Worm (Caenorhabditis elegans) whole organism, late embryonic: ENCODE measurements around the gene col-43.

Experiments
- F13H6.1 ChIP-seq: sonication (generic microtip); optimal IDR thresholded peaks from 2 replicates; lab custom pipeline; 2016; ENCODE audit warnings: missing genetic modification characterization, missing compliant biosample characterization
- T23F11.4 ChIP-seq: fragments of 200-800 bp; sonication (Bioruptor generic); optimal IDR thresholded peaks from 2 replicates; lab custom pipeline; 2018; ENCODE audit warnings: mild to moderate bottlenecking, missing genetic modification characterization, missing compliant biosample characterization
- ceh-9 ChIP-seq: sonication (generic microtip); optimal IDR thresholded peaks from 2 replicates; lab custom pipeline; 2016; ENCODE audit warnings: mild to moderate bottlenecking, missing genetic modification characterization, inconsistent platforms, missing compliant biosample characterization
- fax-1 ChIP-seq: sonication (generic microtip); optimal IDR thresholded peaks from 2 replicates; lab custom pipeline; 2016; ENCODE audit warnings: missing genotype, missing genetic modification characterization, missing compliant biosample characterization
- gmeb-2 ChIP-seq: sonication (generic microtip); optimal IDR thresholded peaks from 2 replicates; lab custom pipeline; 2016; ENCODE audit warnings: missing genetic modification characterization, inconsistent platforms, missing compliant biosample characterization
- lin-11 ChIP-seq: fragments of 200-800 bp; sonication (Bioruptor generic); optimal IDR thresholded peaks from 2 replicates; lab custom pipeline; 2018; ENCODE audit warnings: mild to moderate bottlenecking, missing genetic modification characterization, missing compliant biosample characterization
- pat-9 ChIP-seq: fragments of 200-800 bp; sonication (Bioruptor generic); optimal IDR thresholded peaks from 2 replicates; lab custom pipeline; 2018; ENCODE audit warnings: mild to moderate bottlenecking, missing genetic modification characterization, moderate library complexity, missing compliant biosample characterization
- pqm-1 ChIP-seq: sonication (generic microtip); optimal IDR thresholded peaks from 2 replicates; lab custom pipeline; 2016; ENCODE audit warnings: missing genetic modification characterization, missing compliant biosample characterization
- tbx-2 ChIP-seq: sonication (generic microtip); optimal IDR thresholded peaks from 2 replicates; lab custom pipeline; 2016; ENCODE audit warnings: missing genetic modification characterization, missing compliant biosample characterization
- unc-55 ChIP-seq: sonication (generic microtip); optimal IDR thresholded peaks from 2 replicates; lab custom pipeline; 2017; ENCODE audit warnings: missing biosample characterization, missing genetic modification reagents, missing genetic modification characterization
- ztf-16 ChIP-seq: sonication (generic microtip); optimal IDR thresholded peaks from 2 replicates; lab custom pipeline; 2017; ENCODE audit warnings: missing genetic modification characterization, missing compliant biosample characterization

- TF ChIP-seq pqm-1 (tag; lab: Kevin White, UChicago) (no peak), F13H6.1 (no peak), ceh-9 (tag; lab: Kevin White, UChicago) (no peak), unc-55 (GFP tag; lab: Kevin White, UChicago) (no peak), gmeb-2 (tag; lab: Kevin White, UChicago) (no peak), ztf-16 (tag; lab: Kevin White, UChicago) (no peak), T23F11.4 (GFP tag; lab: Kevin White, UChicago) (no peak), pat-9 (tag; lab: Kevin White, UChicago) (no peak), lin-11 (tag; lab: Kevin White, UChicago) (no peak), fax-1 (tag; lab: Kevin White, UChicago) (no peak), tbx-2 (tag; lab: Kevin White, UChicago) (no peak)
Observed at ce11 chrV:8098239-8098638, 47.5 kb upstream of the col-43 start, which contains the start of gene str-145.
